Worm (Caenorhabditis elegans): Measurements from ENCODE around the gene srw-82.
"Not testable (repeated sequence)": the region's sequence is repeated elsewhere in the genome, so short reads cannot be mapped to it uniquely, and the experiment has no call there.

The srw-82 gene

ce11 chrV:18434961-18435360, 3.4 kb downstream of the srw-82 start, which contains the start of gene ZK262.20:
Gene ZK262.20 (minus strand): TSS chrV:18435061.
- TF ChIP-seq ztf-3 (GFP tag; optimal IDR thresholded peaks at IDR 0.05) (no peak), aptf-3 (GFP tag; IDR thresholded peaks at IDR 0.05) (no peak), Y95B8A.8 (GFP tag; IDR thresholded peaks at IDR 0.05) (no peak), snpc-4 (GFP tag; optimal IDR thresholded peaks at IDR 0.05) (no peak), snpc-4 (tag; optimal IDR thresholded peaks at IDR 0.05) (no peak), T26A5.8 (tag; optimal IDR thresholded peaks at IDR 0.05) (no peak), ztf-6 (GFP tag; IDR thresholded peaks at IDR 0.05) (no peak), B0019.2 (GFP tag; conservative IDR thresholded peaks at IDR 0.05) (no peak), let-607 (tag; optimal IDR thresholded peaks at IDR 0.05) (no peak), ceh-58 (GFP tag; IDR thresholded peaks at IDR 0.05) (no peak), sdz-38 (tag; optimal IDR thresholded peaks at IDR 0.05) (no peak), somi-1 (GFP tag; optimal IDR thresholded peaks at IDR 0.05) (no peak), ceh-100 (GFP tag; IDR thresholded peaks at IDR 0.05) (no peak), nhr-120 (GFP tag; IDR thresholded peaks at IDR 0.05) (no peak), mcd-1 (GFP tag; IDR thresholded peaks at IDR 0.05) (no peak), pbrm-1 (GFP tag; IDR thresholded peaks at IDR 0.05) (no peak), akir-1 (GFP tag; optimal IDR thresholded peaks at IDR 0.05) (no peak), nhr-90 (tag; optimal IDR thresholded peaks at IDR 0.05) (no peak), ceh-91 (GFP tag; IDR thresholded peaks at IDR 0.05) (no peak), madf-3 (GFP tag; IDR thresholded peaks at IDR 0.05) (no peak), snpc-1.3 (tag; optimal IDR thresholded peaks at IDR 0.05; ENCODE audit: insufficient read depth) (no peak)

ce11 chrV:18438081-18438480, 6.5 kb downstream of the srw-82 start, which contains the start of gene ZK262.8:
Gene ZK262.8 (plus strand): TSS chrV:18438381.
- TF ChIP-seq lir-1 (GFP tag; conservative IDR thresholded peaks at IDR 0.05) (no peak), F57C9.4 (tag; optimal IDR thresholded peaks at IDR 0.05) (no peak), aptf-3 (GFP tag; IDR thresholded peaks at IDR 0.05) (no peak), mxl-1 (tag; optimal IDR thresholded peaks at IDR 0.05) (no peak), tlf-1 (GFP tag; optimal IDR thresholded peaks at IDR 0.05) (no peak), ZK185.1 (tag; optimal IDR thresholded peaks at IDR 0.05; ENCODE audit: poor library complexity, severe bottlenecking) (no peak), mcd-1 (GFP tag; IDR thresholded peaks at IDR 0.05) (no peak), chd-7 (tag; optimal IDR thresholded peaks at IDR 0.05) (no peak)

ce11 chrV:18439469-18439868, 7.9 kb downstream of the srw-82 start, which contains the start of gene ZK262.9:
Gene ZK262.9 (plus strand): TSS chrV:18439769.
- not testable (repeated sequence) for TF ChIP-seq ztf-22 (GFP tag; optimal IDR thresholded peaks at IDR 0.05); T07F8.4 (tag; optimal IDR thresholded peaks at IDR 0.05); F22D6.2 (tag; optimal IDR thresholded peaks at IDR 0.05)

ce11 chrV:18444118-18444517, 12.6 kb downstream of the srw-82 start, which contains the start of gene ZK228.1:
Gene ZK228.1 (plus strand): TSS chrV:18444418.
- no peak for TF ChIP-seq bed-2 (GFP tag; IDR thresholded peaks at IDR 0.05)
- no peak for TF ChIP-seq hlh-12 (tag; optimal IDR thresholded peaks at IDR 0.05)
- no peak for TF ChIP-seq let-526 (GFP tag; IDR thresholded peaks at IDR 0.05)
- TF ChIP-seq rcor-1 (GFP tag; IDR thresholded peaks at IDR 0.05), result no peak
- no peak for TF ChIP-seq rec-8 (tag; optimal IDR thresholded peaks at IDR 0.05)
- TF ChIP-seq ceh-100 (GFP tag; IDR thresholded peaks at IDR 0.05), result no peak
- no peak for TF ChIP-seq Y79H2A.3 (GFP tag; conservative IDR thresholded peaks at IDR 0.05)
- TF ChIP-seq F23B12.7 (tag; optimal IDR thresholded peaks at IDR 0.05; ENCODE audit: insufficient read depth), result no peak
